Worm (Caenorhabditis elegans) whole organism, late embryonic: Measurements from ENCODE around the gene srv-19.

Experiments used
- F13H6.1 ChIP-seq: sonication (generic microtip); optimal IDR thresholded peaks from 2 replicates; lab custom pipeline; 2016; ENCODE audit warnings: missing genetic modification characterization, missing compliant biosample characterization
- T23F11.4 ChIP-seq: fragments of 200-800 bp; sonication (Bioruptor generic); optimal IDR thresholded peaks from 2 replicates; lab custom pipeline; 2018; ENCODE audit warnings: mild to moderate bottlenecking, missing genetic modification characterization, missing compliant biosample characterization
- ama-1 ChIP-seq: fragments of 150-350 bp; optimal IDR thresholded peaks from 2 replicates; lab custom pipeline; 2014
- ceh-24 ChIP-seq: sonication (generic microtip); optimal IDR thresholded peaks from 2 replicates; lab custom pipeline; 2016; ENCODE audit warnings: mild to moderate bottlenecking, missing genetic modification characterization, missing compliant biosample characterization
- ets-4 ChIP-seq: sonication (generic microtip); optimal IDR thresholded peaks from 2 replicates; lab custom pipeline; 2016; ENCODE audit warnings: missing genetic modification characterization, missing compliant biosample characterization
- fkh-10 ChIP-seq: fragments of 150-350 bp; optimal IDR thresholded peaks from 2 replicates; lab custom pipeline; 2014; ENCODE audit warnings: missing biosample characterization, missing genetic modification reagents, missing genetic modification characterization
- nhr-11 ChIP-seq: fragments of 150-350 bp; optimal IDR thresholded peaks from 2 replicates; lab custom pipeline; 2014; ENCODE audit warnings: missing biosample characterization, missing genetic modification characterization
- nhr-232 ChIP-seq: sonication (generic microtip); optimal IDR thresholded peaks from 2 replicates; lab custom pipeline; 2016; ENCODE audit warnings: missing genetic modification characterization, missing compliant biosample characterization
- pag-3 ChIP-seq: sonication (generic microtip); optimal IDR thresholded peaks from 2 replicates; lab custom pipeline; 2016; ENCODE audit warnings: missing compliant biosample characterization, missing genetic modification characterization, borderline replicate concordance
- pqm-1 ChIP-seq: sonication (generic microtip); optimal IDR thresholded peaks from 2 replicates; lab custom pipeline; 2016; ENCODE audit warnings: missing genetic modification characterization, missing compliant biosample characterization

DNA sequence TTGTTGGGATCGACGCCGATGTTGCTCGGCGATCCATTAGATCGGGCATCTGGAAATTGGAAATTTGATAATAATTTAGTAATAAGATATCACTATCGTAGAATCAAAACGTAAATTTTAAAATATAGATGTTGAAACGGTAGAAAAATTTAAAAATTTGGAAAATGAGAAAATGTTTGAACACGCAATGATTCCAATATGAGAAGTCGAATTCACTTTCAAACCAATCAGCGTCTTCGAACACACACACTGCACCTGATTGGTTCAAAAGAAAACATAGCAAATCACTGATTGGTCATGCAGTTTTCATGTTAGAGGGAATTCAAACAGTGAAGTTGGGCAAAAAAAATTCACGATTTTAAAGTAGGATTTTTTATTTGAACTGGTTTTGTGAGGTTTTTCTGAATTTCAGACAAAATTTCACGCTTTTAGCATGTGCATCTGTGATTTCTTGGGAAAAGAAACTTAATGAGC, 29.6 kb upstream of the srv-19 start, which contains the start of gene H04M03.12:
- no peak for TF ChIP-seq fkh-10 (GFP tag; lab: Kevin White, UChicago)
- TF ChIP-seq nhr-232 (tag; lab: Kevin White, UChicago): no peak
- TF ChIP-seq ama-1: no peak
- TF ChIP-seq ets-4 (tag; lab: Kevin White, UChicago): no peak
- TF ChIP-seq pag-3 (tag; lab: Kevin White, UChicago): no peak
- no peak for TF ChIP-seq T23F11.4 (GFP tag; lab: Kevin White, UChicago)
- TF ChIP-seq pqm-1 (tag; lab: Kevin White, UChicago): no peak
- no peak for TF ChIP-seq nhr-11 (tag; lab: Kevin White, UChicago)
- no peak for TF ChIP-seq F13H6.1 (tag; lab: Kevin White, UChicago)
- TF ChIP-seq ceh-24 (tag; lab: Kevin White, UChicago): no peak
